Worm (Caenorhabditis elegans): Measurements from ENCODE around the gene F55G7.1.

DNA sequence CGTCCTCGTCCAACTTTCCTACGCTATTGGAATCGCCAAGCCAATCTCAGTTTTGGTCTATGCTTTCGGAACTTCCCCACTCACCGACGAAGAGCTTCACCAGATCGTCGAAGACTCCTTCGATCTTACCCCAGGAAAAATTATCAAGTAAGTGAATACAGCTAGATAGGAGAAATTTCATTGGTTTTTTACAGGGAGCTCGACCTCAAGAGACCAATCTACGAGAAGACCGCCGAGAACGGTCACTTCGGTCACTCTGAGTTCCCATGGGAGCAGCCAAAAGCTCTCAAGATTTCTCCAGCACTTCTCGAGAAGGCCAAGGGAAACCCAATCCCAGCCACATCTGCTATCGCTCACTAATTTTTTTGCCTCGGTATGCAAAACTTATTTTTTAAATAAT, 42.8 kb downstream of the F55G7.1 start:
- TF ChIP-seq mdl-1 (tag; optimal IDR thresholded peaks at IDR 0.05) = no peak
- TF ChIP-seq zag-1 (tag; optimal IDR thresholded peaks at IDR 0.05) = no peak
- TF ChIP-seq nhr-76 (tag; optimal IDR thresholded peaks at IDR 0.05) = no peak
- TF ChIP-seq F16B12.6 (tag; optimal IDR thresholded peaks at IDR 0.05) = no peak
- TF ChIP-seq nhr-84 (tag; optimal IDR thresholded peaks at IDR 0.05) = no peak
- TF ChIP-seq efl-3 (GFP tag; optimal IDR thresholded peaks at IDR 0.05) = no peak
- TF ChIP-seq nhr-237 (tag; optimal IDR thresholded peaks at IDR 0.05) = no peak
- TF ChIP-seq pag-3 (tag; optimal IDR thresholded peaks at IDR 0.05; ENCODE audit: borderline replicate concordance, insufficient read depth) = no peak
- no peak for TF ChIP-seq unc-62 (GFP tag; optimal IDR thresholded peaks at IDR 0.05)
- no peak for TF ChIP-seq rnt-1 (tag; optimal IDR thresholded peaks at IDR 0.05)
- no peak for TF ChIP-seq aly-2 (tag; optimal IDR thresholded peaks at IDR 0.05)
- no peak for TF ChIP-seq nhr-77 (tag; optimal IDR thresholded peaks at IDR 0.05)

Data from whole organism, L1 larva.